Worm (Caenorhabditis elegans) whole organism, L4 larva: ENCODE data around the gene C28C12.12.

Experiments used
- F10B5.3 ChIP-seq: sonication (generic microtip); optimal IDR thresholded peaks from 2 replicates; lab custom pipeline; 2016; ENCODE audit warnings: mild to moderate bottlenecking, missing genetic modification characterization, missing compliant biosample characterization
- F37D6.2 ChIP-seq: sonication (generic microtip); optimal IDR thresholded peaks from 2 replicates; lab custom pipeline; 2016; ENCODE audit warnings: mild to moderate bottlenecking, missing genetic modification characterization, missing compliant biosample characterization
- T26A8.4 ChIP-seq: fragments of 200-800 bp; sonication (Bioruptor generic); IDR thresholded peaks from 2 replicates; pipeline ENCODE4 v1.3.6; 2022; ENCODE audit warnings: missing genetic modification characterization, missing compliant biosample characterization
- Y105C5A.15 ChIP-seq: fragments of 200-800 bp; sonication (Bioruptor generic); IDR thresholded peaks from 2 replicates; pipeline ENCODE4 v1.3.6; 2022; ENCODE audit warnings: missing genetic modification characterization, missing compliant biosample characterization
- Y5F2A.4 ChIP-seq: fragments of 200-800 bp; sonication (Bioruptor generic); optimal IDR thresholded peaks from 2 replicates; lab custom pipeline; 2018; ENCODE audit warnings: mild to moderate bottlenecking, missing genetic modification characterization, missing compliant biosample characterization
- ZK337.2 ChIP-seq: fragments of 200-800 bp; sonication (Bioruptor generic); IDR thresholded peaks from 2 replicates; pipeline ENCODE4 v1.3.6; 2022; ENCODE audit warnings: missing genetic modification reagents, missing genetic modification characterization, missing compliant biosample characterization
- ZK546.5 ChIP-seq, 2 experiments: sonication (generic microtip); optimal IDR thresholded peaks; 2 replicates each; lab custom pipeline; 2017; ENCODE audit warnings: missing biosample characterization in 2 of 2, missing genetic modification characterization in 2 of 2
- aha-1 ChIP-seq: fragments of 150-350 bp; peaks from one replicate; lab custom pipeline; 2014; ENCODE audit warnings: missing biosample characterization, missing genetic modification characterization
- ama-1 ChIP-seq: fragments of 150-350 bp; optimal IDR thresholded peaks from 2 replicates; lab custom pipeline; 2014; ENCODE audit warnings: inconsistent platforms, mixed read lengths
- attf-4 ChIP-seq: sonication (generic microtip); optimal IDR thresholded peaks from 3 replicates; lab custom pipeline; 2017; ENCODE audit warnings: missing biosample characterization, missing genetic modification characterization
- ceh-20 ChIP-seq: fragments of 200-800 bp; sonication (Bioruptor generic); IDR thresholded peaks from 2 replicates; pipeline ENCODE4 v1.3.6; 2022; ENCODE audit warnings: missing genetic modification reagents, missing genetic modification characterization, missing compliant biosample characterization
- ceh-28 ChIP-seq: fragments of 150-350 bp; optimal IDR thresholded peaks from 2 replicates; lab custom pipeline; 2014; ENCODE audit warnings: missing biosample characterization, missing genetic modification reagents, missing genetic modification characterization
- ceh-32 ChIP-seq: sonication (generic microtip); optimal IDR thresholded peaks from 2 replicates; lab custom pipeline; 2016; ENCODE audit warnings: mild to moderate bottlenecking, missing genetic modification characterization, missing compliant biosample characterization; ENCODE audit not compliant: poor library complexity
- ceh-82 ChIP-seq: sonication (generic microtip); optimal IDR thresholded peaks from 2 replicates; lab custom pipeline; 2017; ENCODE audit warnings: missing biosample characterization, missing genetic modification characterization
- ces-1 ChIP-seq: fragments of 150-350 bp; sonication (generic microtip); optimal IDR thresholded peaks from 4 replicates; lab custom pipeline; 2014; ENCODE audit warnings: missing biosample characterization, missing genetic modification reagents, missing genetic modification characterization
- daf-12 ChIP-seq: fragments of 150-350 bp; optimal IDR thresholded peaks from 2 replicates; lab custom pipeline; 2014; ENCODE audit warnings: missing biosample characterization, missing genetic modification reagents, missing genetic modification characterization
- daf-16 ChIP-seq, 3 experiments: sonication (generic microtip); optimal IDR thresholded peaks; 2 replicates each; lab custom pipeline; 2016 to 2017; ENCODE audit warnings: missing genetic modification characterization in 3 of 3, missing genetic modification reagents in 3 of 3, mild to moderate bottlenecking in 2 of 3, missing compliant biosample characterization in 2 of 3, missing biosample characterization in 1 of 3, moderate library complexity in 1 of 3
- daf-19 ChIP-seq: fragments of 200-800 bp; sonication (Bioruptor generic); conservative IDR thresholded peaks from 2 replicates; pipeline ENCODE4 v1.3.6; 2022; ENCODE audit warnings: missing genetic modification characterization, missing compliant biosample characterization
- dmd-8 ChIP-seq: fragments of 200-800 bp; sonication (Bioruptor generic); IDR thresholded peaks from 2 replicates; pipeline ENCODE4 v1.3.6; 2022; ENCODE audit warnings: missing genetic modification characterization, missing compliant biosample characterization
- dmd-9 ChIP-seq: fragments of 200-800 bp; sonication (Bioruptor generic); IDR thresholded peaks from 2 replicates; pipeline ENCODE4 v1.3.6; 2022; ENCODE audit warnings: missing genetic modification reagents, missing genetic modification characterization, missing compliant biosample characterization
- dpl-1 ChIP-seq: fragments of 150-350 bp; optimal IDR thresholded peaks from 2 replicates; lab custom pipeline; 2014; ENCODE audit warnings: missing biosample characterization, missing genetic modification reagents, missing genetic modification characterization
- egl-27 ChIP-seq: sonication (generic microtip); optimal IDR thresholded peaks from 3 replicates; lab custom pipeline; 2017; ENCODE audit warnings: missing biosample characterization, missing genetic modification reagents, missing genetic modification characterization
- hlh-11 ChIP-seq: fragments of 200-800 bp; sonication (Bioruptor generic); optimal IDR thresholded peaks from 2 replicates; lab custom pipeline; 2018; ENCODE audit warnings: mild to moderate bottlenecking, missing genetic modification characterization, missing compliant biosample characterization
- jun-1 ChIP-seq: fragments of 150-350 bp; optimal IDR thresholded peaks from 2 replicates; lab custom pipeline; 2014; ENCODE audit warnings: missing biosample characterization, missing genetic modification reagents, missing genetic modification characterization
- lin-1 ChIP-seq: fragments of 200-800 bp; sonication (Bioruptor generic); IDR thresholded peaks from 2 replicates; pipeline ENCODE4 v1.3.6; 2022; ENCODE audit warnings: missing genetic modification reagents, missing genetic modification characterization, missing compliant biosample characterization
- lin-13 ChIP-seq: fragments of 150-350 bp; optimal IDR thresholded peaks from 2 replicates; lab custom pipeline; 2014; ENCODE audit warnings: missing biosample characterization, missing genetic modification reagents, missing genetic modification characterization
- lin-39 ChIP-seq: fragments of 150-350 bp; optimal IDR thresholded peaks from 2 replicates; lab custom pipeline; 2014; ENCODE audit warnings: missing biosample characterization, missing genetic modification reagents, missing genetic modification characterization
- lsy-2 ChIP-seq, 2 experiments: fragments of 150-350 bp in 1 of 2; sonication (generic microtip) in 1 of 2; optimal IDR thresholded peaks; 2 replicates each; lab custom pipeline; 2014 to 2017; ENCODE audit warnings: missing biosample characterization in 2 of 2, missing genetic modification characterization in 2 of 2
- madf-5 ChIP-seq, 2 experiments: fragments of 200-800 bp; sonication (Bioruptor generic); IDR thresholded peaks; 2 replicates each; pipeline ENCODE4 v1.3.6; 2022; ENCODE audit warnings: missing compliant biosample characterization in 2 of 2, missing genetic modification characterization in 2 of 2
- mdl-1 ChIP-seq, 2 experiments: fragments of 150-350 bp in 1 of 2; sonication (generic microtip) in 1 of 2; optimal IDR thresholded peaks; 2 replicates each; lab custom pipeline; 2014 to 2017; ENCODE audit warnings: missing biosample characterization in 2 of 2, missing genetic modification characterization in 2 of 2
- mep-1 ChIP-seq: fragments of 150-350 bp; sonication (generic microtip); optimal IDR thresholded peaks from 3 replicates; lab custom pipeline; 2014; ENCODE audit warnings: missing biosample characterization, missing genetic modification characterization
- mes-2 ChIP-seq: sonication (generic microtip); optimal IDR thresholded peaks from 2 replicates; lab custom pipeline; 2016; ENCODE audit warnings: missing genotype, mild to moderate bottlenecking, missing genetic modification characterization, missing compliant biosample characterization; ENCODE audit not compliant: poor library complexity, severe bottlenecking
- nhr-10 ChIP-seq: fragments of 150-350 bp; optimal IDR thresholded peaks from 2 replicates; lab custom pipeline; 2014; ENCODE audit warnings: missing biosample characterization, missing genetic modification characterization
- nhr-102 ChIP-seq: sonication (generic microtip); optimal IDR thresholded peaks from 2 replicates; lab custom pipeline; 2016; ENCODE audit warnings: mild to moderate bottlenecking, missing genetic modification characterization, moderate library complexity, missing compliant biosample characterization
- nhr-11 ChIP-seq: fragments of 150-350 bp; optimal IDR thresholded peaks from 2 replicates; lab custom pipeline; 2014; ENCODE audit warnings: missing biosample characterization, missing genetic modification characterization
- nhr-111 ChIP-seq: fragments of 200-800 bp; sonication (Bioruptor generic); optimal IDR thresholded peaks from 2 replicates; lab custom pipeline; 2018; ENCODE audit warnings: mild to moderate bottlenecking, missing genetic modification characterization, missing compliant biosample characterization
- nhr-237 ChIP-seq: sonication (generic microtip); optimal IDR thresholded peaks from 2 replicates; lab custom pipeline; 2017; ENCODE audit warnings: missing biosample characterization, missing genetic modification characterization
- nhr-25 ChIP-seq: sonication (generic microtip); optimal IDR thresholded peaks from 2 replicates; lab custom pipeline; 2017; ENCODE audit warnings: missing genetic modification characterization, mild to moderate bottlenecking, missing compliant biosample characterization, antibody characterized with exemption, moderate library complexity, borderline replicate concordance; ENCODE audit not compliant: insufficient read depth
- nhr-28 ChIP-seq: fragments of 150-350 bp; optimal IDR thresholded peaks from 2 replicates; lab custom pipeline; 2014; ENCODE audit warnings: missing biosample characterization, missing genetic modification characterization
- nhr-41 ChIP-seq: fragments of 200-800 bp; sonication (Bioruptor generic); IDR thresholded peaks from 2 replicates; pipeline ENCODE4 v1.3.6; 2022; ENCODE audit warnings: missing genetic modification reagents, missing genetic modification characterization, missing compliant biosample characterization
- nhr-48 ChIP-seq: sonication (generic microtip); optimal IDR thresholded peaks from 2 replicates; lab custom pipeline; 2016; ENCODE audit warnings: mild to moderate bottlenecking, missing genetic modification characterization, missing compliant biosample characterization
- nhr-76 ChIP-seq: fragments of 150-350 bp; optimal IDR thresholded peaks from 2 replicates; lab custom pipeline; 2014; ENCODE audit warnings: missing biosample characterization, missing genetic modification characterization
- php-3 ChIP-seq: fragments of 200-800 bp; sonication (Bioruptor generic); IDR thresholded peaks from 2 replicates; pipeline ENCODE4 v1.3.6; 2022; ENCODE audit warnings: missing genetic modification reagents, missing genetic modification characterization, missing compliant biosample characterization
- pqm-1 ChIP-seq: sonication (generic microtip); optimal IDR thresholded peaks from 2 replicates; lab custom pipeline; 2017; ENCODE audit warnings: missing biosample characterization, missing genetic modification characterization
- saeg-2 ChIP-seq: fragments of 200-800 bp; sonication (Bioruptor generic); IDR thresholded peaks from 2 replicates; pipeline ENCODE4 v1.3.6; 2022; ENCODE audit warnings: missing genetic modification reagents, missing genetic modification characterization, missing compliant biosample characterization
- snpc-4 ChIP-seq: fragments of 150-350 bp; optimal IDR thresholded peaks from 2 replicates; lab custom pipeline; 2014; ENCODE audit warnings: missing biosample characterization, missing genetic modification characterization
- spr-1 ChIP-seq: sonication (generic microtip); optimal IDR thresholded peaks from 2 replicates; lab custom pipeline; 2016; ENCODE audit warnings: mild to moderate bottlenecking, missing genetic modification characterization, missing compliant biosample characterization
- tra-1 ChIP-seq: fragments of 200-800 bp; sonication (Bioruptor generic); IDR thresholded peaks from 2 replicates; pipeline ENCODE4 v1.3.6; 2022; ENCODE audit warnings: missing genetic modification reagents, missing genetic modification characterization, missing compliant biosample characterization
- unc-39 ChIP-seq: sonication (generic microtip); optimal IDR thresholded peaks from 2 replicates; lab custom pipeline; 2017; ENCODE audit warnings: missing biosample characterization, missing genetic modification characterization
- zfp-2 ChIP-seq: sonication (generic microtip); optimal IDR thresholded peaks from 2 replicates; lab custom pipeline; 2016; ENCODE audit warnings: mild to moderate bottlenecking, missing genetic modification characterization, missing compliant biosample characterization
- zfp-3 ChIP-seq: fragments of 200-800 bp; sonication (Bioruptor generic); conservative IDR thresholded peaks from 2 replicates; pipeline ENCODE4 v1.3.6; 2022; ENCODE audit warnings: missing genetic modification reagents, missing genetic modification characterization, missing compliant biosample characterization
- ztf-11 ChIP-seq: fragments of 150-350 bp; optimal IDR thresholded peaks from 2 replicates; lab custom pipeline; 2014; ENCODE audit warnings: missing biosample characterization, missing genetic modification characterization
- ztf-7 ChIP-seq: fragments of 150-350 bp; optimal IDR thresholded peaks from 2 replicates; lab custom pipeline; 2014; ENCODE audit warnings: missing biosample characterization, missing genetic modification characterization

Gene C28C12.12

ce11 chrIV:8481308-8481707 is 14.9 kb downstream of the C28C12.12 start, which contains the start of gene spp-8 (continued):
- TF ChIP-seq ceh-20 (GFP tag; lab: Robert Waterston, UW) (peak; percentile 92), F10B5.3 (tag; lab: Kevin White, UChicago) (no peak), hlh-11 (tag; lab: Kevin White, UChicago) (peak; percentile 83), lin-1 (peak; percentile 64; the same call in 1 of the 2 replicates), pqm-1 (peak; percentile 93), snpc-4 (tag; lab: Kevin White, UChicago) (no peak), ztf-11 (tag; lab: Kevin White, UChicago) (no peak), madf-5 (GFP tag; IDR thresholded peaks at IDR 0.05; lab: Robert Waterston, UW) (no peak), lin-13 (no peak), php-3 (GFP tag; lab: Robert Waterston, UW) (peak; percentile 96), Y5F2A.4 (no peak), ces-1 (no peak), dmd-9 (GFP tag; lab: Robert Waterston, UW) (no peak), ztf-7 (tag; lab: Kevin White, UChicago) (no peak), nhr-102 (peak; percentile 15), tra-1 (GFP tag; lab: Robert Waterston, UW) (0 out of 2 replicates have a peak, but pooled peaks have one; percentile 20), lsy-2 (tag; optimal IDR thresholded peaks at IDR 0.05; lab: Kevin White, UChicago) (no peak), nhr-48 (tag; lab: Kevin White, UChicago) (no peak), mep-1 (no peak), nhr-10 (no peak), dmd-8 (no peak), saeg-2 (GFP tag; lab: Robert Waterston, UW) (no peak), nhr-237 (tag; lab: Kevin White, UChicago) (no peak), ZK337.2 (GFP tag; lab: Robert Waterston, UW) (no peak), jun-1 (tag; lab: Kevin White, UChicago) (no peak), nhr-25 (tag; lab: Kevin White, UChicago) (no peak), lin-39 (tag; lab: Kevin White, UChicago) (no peak), F37D6.2 (tag; lab: Kevin White, UChicago) (no peak), mdl-1 (tag; optimal IDR thresholded peaks at IDR 0.05; lab: Kevin White, UChicago) (peak in 1 of 2 experiments; percentile 74), aha-1 (tag; lab: Kevin White, UChicago) (no peak), egl-27 (tag; lab: Kevin White, UChicago) (no peak), unc-39 (tag; lab: Kevin White, UChicago) (no peak), nhr-28 (tag; lab: Kevin White, UChicago) (peak; percentile 98), Y105C5A.15 (GFP tag; lab: Robert Waterston, UW) (no peak), mes-2 (no peak), zfp-2 (tag; lab: Kevin White, UChicago) (no peak), daf-16 (GFP tag; optimal IDR thresholded peaks at IDR 0.05; lab: Kevin White, UChicago) (no peak), daf-16 (tag; optimal IDR thresholded peaks at IDR 0.05; lab: Kevin White, UChicago) (peak; percentile 82), T26A8.4 (GFP tag; lab: Robert Waterston, UW) (no peak), nhr-76 (tag; lab: Kevin White, UChicago) (no peak), zfp-3 (GFP tag; lab: Robert Waterston, UW) (no peak), ama-1 (lab: Kevin White, UChicago) (no peak), spr-1 (tag; lab: Kevin White, UChicago) (no peak), ceh-82 (tag; lab: Kevin White, UChicago) (no peak), nhr-111 (GFP tag; lab: Kevin White, UChicago) (no peak), ceh-32 (tag; lab: Kevin White, UChicago) (no peak), ceh-28 (tag; lab: Kevin White, UChicago) (no peak), attf-4 (tag; lab: Kevin White, UChicago) (no peak), daf-12 (tag; lab: Kevin White, UChicago) (no peak), ZK546.5 (tag; optimal IDR thresholded peaks at IDR 0.05; lab: Kevin White, UChicago) (no peak), nhr-11 (tag; lab: Kevin White, UChicago) (no peak), daf-19 (GFP tag; lab: Robert Waterston, UW) (no peak), dpl-1 (GFP tag; lab: Kevin White, UChicago) (no peak), nhr-41 (GFP tag; lab: Robert Waterston, UW) (no peak)
